Worm (Caenorhabditis elegans): Measurements from ENCODE around the gene F07B7.12.

ce11 chrV:8903916-8904315, 42.1 kb upstream of the F07B7.12 start:
- TF ChIP-seq nhr-77 (tag; optimal IDR thresholded peaks at IDR 0.05) (no peak), unc-98 (GFP tag; IDR thresholded peaks at IDR 0.05) (no peak), mep-1 (tag; optimal IDR thresholded peaks at IDR 0.05) (no peak), nhr-28 (tag; optimal IDR thresholded peaks at IDR 0.05) (no peak), tbx-2 (tag; optimal IDR thresholded peaks at IDR 0.05) (no peak), nhr-11 (tag; optimal IDR thresholded peaks at IDR 0.05) (no peak), unc-62 (GFP tag; optimal IDR thresholded peaks at IDR 0.05) (no peak), fos-1 (tag; optimal IDR thresholded peaks at IDR 0.05) (no peak), alr-1 (tag; optimal IDR thresholded peaks at IDR 0.05; ENCODE audit: borderline replicate concordance) (no peak), snpc-4 (tag; optimal IDR thresholded peaks at IDR 0.05) (no peak), ztf-11 (tag; optimal IDR thresholded peaks at IDR 0.05) (no peak), pqm-1 (tag; optimal IDR thresholded peaks at IDR 0.05) (no peak)
